Worm (Caenorhabditis elegans): ENCODE results near the gene F18A12.2.

DNA sequence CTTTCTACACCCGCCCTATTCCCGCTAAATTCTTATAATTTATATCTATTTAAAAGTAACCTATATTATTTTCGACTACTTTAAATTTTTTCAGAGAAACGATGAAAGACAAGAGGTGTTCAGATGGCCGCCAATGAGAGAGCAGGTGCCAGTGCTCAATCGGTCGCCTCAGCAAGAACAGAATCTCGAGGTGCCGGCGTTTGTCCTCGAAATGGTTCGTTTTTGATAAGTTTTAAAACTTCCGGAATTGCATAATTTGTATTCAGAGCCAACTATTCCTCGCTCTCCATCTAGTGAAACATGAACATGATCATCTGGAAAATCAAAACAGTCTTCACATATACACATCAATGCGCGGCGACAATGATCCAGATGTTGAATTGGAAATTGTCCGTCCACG, 43.6 kb upstream of the F18A12.2 start, which contains the start of gene bath-23:
- no peak for TF ChIP-seq eyg-1 (tag; optimal IDR thresholded peaks at IDR 0.05)
- TF ChIP-seq ttx-3 (tag; optimal IDR thresholded peaks at IDR 0.05): no peak
- TF ChIP-seq fkh-10 (GFP tag; optimal IDR thresholded peaks at IDR 0.05): no peak
- no peak for TF ChIP-seq dve-1 (tag; optimal IDR thresholded peaks at IDR 0.05)
- no peak for TF ChIP-seq pha-4 (tag; optimal IDR thresholded peaks at IDR 0.05)
- no peak for TF ChIP-seq ceh-34 (tag; optimal IDR thresholded peaks at IDR 0.05)
- TF ChIP-seq ama-1 (optimal IDR thresholded peaks at IDR 0.05): no peak
- no peak for TF ChIP-seq ahr-1 (tag; optimal IDR thresholded peaks at IDR 0.05)
- no peak for TF ChIP-seq ceh-31 (tag; optimal IDR thresholded peaks at IDR 0.05)
- no peak for TF ChIP-seq rnt-1 (tag; optimal IDR thresholded peaks at IDR 0.05)
- TF ChIP-seq unc-55 (GFP tag; optimal IDR thresholded peaks at IDR 0.05): no peak
- no peak for TF ChIP-seq odd-2 (tag; optimal IDR thresholded peaks at IDR 0.05)
- TF ChIP-seq K02D7.2 (tag; optimal IDR thresholded peaks at IDR 0.05): no peak
